In the genomic region with DNA sequence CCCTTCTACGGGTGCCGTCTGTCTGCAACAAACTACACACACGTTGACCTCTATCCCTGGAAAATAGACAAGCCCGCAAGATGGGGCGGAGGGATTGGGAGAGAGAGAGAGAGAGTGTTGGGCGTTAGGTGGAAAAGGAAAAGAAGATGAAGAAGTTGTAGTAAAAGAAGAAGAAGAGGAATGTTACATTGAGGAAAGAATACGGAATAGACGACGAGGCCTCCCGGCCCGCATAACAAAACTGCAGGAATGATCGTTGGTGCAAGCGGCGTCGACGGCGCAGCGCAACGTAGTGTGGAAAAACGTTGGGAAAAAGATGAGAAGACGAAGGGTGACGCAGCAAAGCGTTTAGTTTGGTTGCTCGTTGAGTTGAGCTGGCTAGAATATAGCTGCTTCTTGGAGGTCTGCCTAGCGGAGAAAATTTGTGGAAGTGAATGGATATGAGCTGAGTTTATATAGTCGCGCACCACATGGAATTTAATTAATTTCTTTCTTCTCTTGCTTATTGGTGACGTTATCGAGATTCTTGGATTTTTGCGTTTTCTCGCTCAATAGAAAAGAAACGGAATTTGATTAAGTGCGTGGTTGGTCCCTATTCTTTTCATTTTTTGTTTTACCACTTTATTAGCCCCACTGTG, we compare ENCODE assay signal across 3 worm cellular contexts.
A peak's percentile ranks its signal among the peaks of the same experiment; 100 is the strongest.
TF ChIP-seq lines count a peak whose summit lies in the region.

No protein-coding gene starts in this region.

TF ChIP-seq in whole organism, L1 larva, 84 proteins besides CTCF, POLR2A, EP300 and RAD21 (continued from another document and continues in another):
- TF ChIP-seq lsy-2 (tag; optimal IDR thresholded peaks at IDR 0.05; lab: Kevin White, UChicago) (peak; percentile 49 to 63), ceh-63 (GFP tag; optimal IDR thresholded peaks at IDR 0.05; lab: Kevin White, UChicago) (no peak), mef-2 (tag; optimal IDR thresholded peaks at IDR 0.05; lab: Kevin White, UChicago) (peak; percentile 14), C04F5.9 (tag; optimal IDR thresholded peaks at IDR 0.05; lab: Kevin White, UChicago) (no peak), hpl-2 (GFP tag; optimal IDR thresholded peaks at IDR 0.05; lab: Kevin White, UChicago) (no peak), blmp-1 (tag; optimal IDR thresholded peaks at IDR 0.05; lab: Kevin White, UChicago) (peak; percentile 57), nhr-47 (tag; optimal IDR thresholded peaks at IDR 0.05; lab: Kevin White, UChicago) (peak; percentile 75), unc-98 (GFP tag; IDR thresholded peaks at IDR 0.05; lab: Robert Waterston, UW) (no peak), Y116A8C.19 (tag; optimal IDR thresholded peaks at IDR 0.05; lab: Kevin White, UChicago; ENCODE audit: borderline replicate concordance) (no peak), nhr-90 (tag; optimal IDR thresholded peaks at IDR 0.05; lab: Kevin White, UChicago; ENCODE audit: poor library complexity) (peak; percentile 39), unc-86 (tag; optimal IDR thresholded peaks at IDR 0.05; lab: Kevin White, UChicago) (peak; percentile 80), lin-39 (tag; optimal IDR thresholded peaks at IDR 0.05; lab: Kevin White, UChicago) (no peak), lir-3 (tag; optimal IDR thresholded peaks at IDR 0.05; lab: Kevin White, UChicago; ENCODE audit: poor library complexity) (peak; percentile 60), F16B12.6 (tag; optimal IDR thresholded peaks at IDR 0.05; lab: Kevin White, UChicago) (no peak), fkh-8 (tag; optimal IDR thresholded peaks at IDR 0.05; lab: Kevin White, UChicago) (peak; percentile 80), unc-130 (tag; optimal IDR thresholded peaks at IDR 0.05; lab: Kevin White, UChicago) (peak; percentile 71), mep-1 (tag; optimal IDR thresholded peaks at IDR 0.05; lab: Kevin White, UChicago) (peak; percentile 48), sup-37 (GFP tag; optimal IDR thresholded peaks at IDR 0.05; lab: Kevin White, UChicago) (no peak), elt-3 (tag; optimal IDR thresholded peaks at IDR 0.05; lab: Kevin White, UChicago) (peak in 3 of 6 experiments; percentile 3 to 46 (median 42)), efl-3 (GFP tag; optimal IDR thresholded peaks at IDR 0.05; lab: Kevin White, UChicago) (no peak), aha-1 (tag; optimal IDR thresholded peaks at IDR 0.05; lab: Kevin White, UChicago) (no peak), sptf-1 (tag; optimal IDR thresholded peaks at IDR 0.05; lab: Kevin White, UChicago) (no peak), isw-1 (GFP tag; IDR thresholded peaks at IDR 0.05; lab: Robert Waterston, UW) (no peak), ceh-82 (tag; optimal IDR thresholded peaks at IDR 0.05; lab: Kevin White, UChicago) (peak; percentile 23 to 71 (median 57)), mab-9 (GFP tag; IDR thresholded peaks at IDR 0.05; lab: Robert Waterston, UW) (0 out of 2 replicates have a peak, but pooled peaks have one; percentile 6), C16A3.4 (tag; optimal IDR thresholded peaks at IDR 0.05; lab: Kevin White, UChicago) (peak; percentile 51), swsn-7 (tag; optimal IDR thresholded peaks at IDR 0.05; lab: Kevin White, UChicago) (peak; percentile 74), alr-1 (tag; optimal IDR thresholded peaks at IDR 0.05; lab: Kevin White, UChicago; ENCODE audit: borderline replicate concordance) (no peak), sox-4 (tag; optimal IDR thresholded peaks at IDR 0.05; lab: Kevin White, UChicago) (no peak), zag-1 (tag; optimal IDR thresholded peaks at IDR 0.05; lab: Kevin White, UChicago) (peak; percentile 43), C34B4.2 (tag; optimal IDR thresholded peaks at IDR 0.05; lab: Kevin White, UChicago) (no peak), nhr-76 (tag; optimal IDR thresholded peaks at IDR 0.05; lab: Kevin White, UChicago) (no peak), unc-62 (GFP tag; optimal IDR thresholded peaks at IDR 0.05; lab: Kevin White, UChicago) (no peak), skn-1 (tag; optimal IDR thresholded peaks at IDR 0.05; lab: Kevin White, UChicago) (peak; percentile 20), nhr-71 (tag; optimal IDR thresholded peaks at IDR 0.05; lab: Kevin White, UChicago) (peak; percentile 90), lin-13 (GFP tag; optimal IDR thresholded peaks at IDR 0.05; lab: Kevin White, UChicago) (no peak), rnt-1 (tag; optimal IDR thresholded peaks at IDR 0.05; lab: Kevin White, UChicago) (peak; percentile 72), pqm-1 (tag; optimal IDR thresholded peaks at IDR 0.05; lab: Kevin White, UChicago) (no peak), nhr-237 (tag; optimal IDR thresholded peaks at IDR 0.05; lab: Kevin White, UChicago) (no peak), hlh-4 (tag; optimal IDR thresholded peaks at IDR 0.05; lab: Kevin White, UChicago) (no peak), hlh-17 (GFP tag; optimal IDR thresholded peaks at IDR 0.05; lab: Kevin White, UChicago; ENCODE audit: borderline replicate concordance) (no peak)

TF ChIP-seq in whole organism, L3 larva, 47 proteins besides CTCF, POLR2A, EP300 and RAD21 (continued from another document):
- TF ChIP-seq nhr-12 (tag; optimal IDR thresholded peaks at IDR 0.05; lab: Kevin White, UChicago) (no peak), nhr-76 (tag; optimal IDR thresholded peaks at IDR 0.05; lab: Kevin White, UChicago) (no peak), unc-62 (GFP tag; optimal IDR thresholded peaks at IDR 0.05; lab: Kevin White, UChicago) (peak; percentile 23), elt-1 (tag; optimal IDR thresholded peaks at IDR 0.05; lab: Kevin White, UChicago) (no peak), skn-1 (tag; optimal IDR thresholded peaks at IDR 0.05; lab: Kevin White, UChicago) (no peak), nhr-237 (tag; optimal IDR thresholded peaks at IDR 0.05; lab: Kevin White, UChicago) (no peak), snpc-4 (tag; optimal IDR thresholded peaks at IDR 0.05; lab: Kevin White, UChicago) (peak; percentile 8), jun-1 (tag; optimal IDR thresholded peaks at IDR 0.05; lab: Kevin White, UChicago) (no peak), ceh-28 (tag; optimal IDR thresholded peaks at IDR 0.05; lab: Kevin White, UChicago) (no peak), tbx-2 (tag; optimal IDR thresholded peaks at IDR 0.05; lab: Kevin White, UChicago) (peak; percentile 45), ztf-11 (tag; optimal IDR thresholded peaks at IDR 0.05; lab: Kevin White, UChicago) (no peak), egl-27 (tag; optimal IDR thresholded peaks at IDR 0.05; lab: Kevin White, UChicago) (no peak), unc-39 (tag; optimal IDR thresholded peaks at IDR 0.05; lab: Kevin White, UChicago) (no peak), nhr-43 (tag; optimal IDR thresholded peaks at IDR 0.05; lab: Kevin White, UChicago; ENCODE audit: poor library complexity, severe bottlenecking) (peak; percentile 50), zag-1 (tag; optimal IDR thresholded peaks at IDR 0.05; lab: Kevin White, UChicago) (no peak), sea-2 (GFP tag; optimal IDR thresholded peaks at IDR 0.05; lab: Kevin White, UChicago) (no peak), nfya-1 (tag; optimal IDR thresholded peaks at IDR 0.05; lab: Kevin White, UChicago; ENCODE audit: insufficient read depth) (peak; percentile 66), pqm-1 (tag; optimal IDR thresholded peaks at IDR 0.05; lab: Kevin White, UChicago) (no peak), mdl-1 (tag; optimal IDR thresholded peaks at IDR 0.05; lab: Kevin White, UChicago) (no peak), ceh-9 (tag; optimal IDR thresholded peaks at IDR 0.05; lab: Kevin White, UChicago) (no peak), elt-2 (tag; optimal IDR thresholded peaks at IDR 0.05; lab: Kevin White, UChicago) (no peak), ceh-16 (tag; optimal IDR thresholded peaks at IDR 0.05; lab: Kevin White, UChicago) (no peak), fkh-2 (tag; optimal IDR thresholded peaks at IDR 0.05; lab: Kevin White, UChicago) (no peak)

TF ChIP-seq in whole organism, young adult, 124 proteins besides CTCF, POLR2A, EP300 and RAD21 (continued from another document):
- TF ChIP-seq mxl-1 (tag; optimal IDR thresholded peaks at IDR 0.05; lab: Kevin White, UChicago), result no peak
- 0 out of 2 replicates have a peak, but pooled peaks have one; percentile 19 for TF ChIP-seq K11D2.4 (GFP tag; IDR thresholded peaks at IDR 0.05; lab: Robert Waterston, UW)
- no peak for TF ChIP-seq T07F8.4 (tag; optimal IDR thresholded peaks at IDR 0.05; lab: Kevin White, UChicago)
- TF ChIP-seq ztf-18 (tag; optimal IDR thresholded peaks at IDR 0.05; lab: Kevin White, UChicago), result no peak
- TF ChIP-seq ceh-58 (GFP tag; IDR thresholded peaks at IDR 0.05; lab: Robert Waterston, UW), result no peak
- TF ChIP-seq ccch-3 (GFP tag; optimal IDR thresholded peaks at IDR 0.05; lab: Kevin White, UChicago), result no peak
- TF ChIP-seq ceh-40 (GFP tag; IDR thresholded peaks at IDR 0.05; lab: Robert Waterston, UW), result no peak
- TF ChIP-seq Y56A3A.18 (GFP tag; IDR thresholded peaks at IDR 0.05; lab: Robert Waterston, UW), result no peak
- TF ChIP-seq mes-4 (tag; optimal IDR thresholded peaks at IDR 0.05; lab: Kevin White, UChicago), result no peak
- no peak for TF ChIP-seq hsf-1 (GFP tag; IDR thresholded peaks at IDR 0.05; lab: Robert Waterston, UW)
- no peak for TF ChIP-seq attf-5 (GFP tag; optimal IDR thresholded peaks at IDR 0.05; lab: Kevin White, UChicago)
- peak; percentile 25; the same call in 1 of the 2 replicates for TF ChIP-seq dox-1 (GFP tag; IDR thresholded peaks at IDR 0.05; lab: Robert Waterston, UW)
- TF ChIP-seq nhr-27 (tag; optimal IDR thresholded peaks at IDR 0.05; lab: Kevin White, UChicago), result no peak
- TF ChIP-seq gei-17 (GFP tag; optimal IDR thresholded peaks at IDR 0.05; lab: Kevin White, UChicago), result no peak
- no peak for TF ChIP-seq F39B2.1 (GFP tag; IDR thresholded peaks at IDR 0.05; lab: Robert Waterston, UW)
- TF ChIP-seq sdz-38 (tag; optimal IDR thresholded peaks at IDR 0.05; lab: Kevin White, UChicago), result no peak
- no peak for TF ChIP-seq sea-2 (GFP tag; IDR thresholded peaks at IDR 0.05; lab: Robert Waterston, UW)
- no peak for TF ChIP-seq hrde-1 (tag; optimal IDR thresholded peaks at IDR 0.05; lab: Kevin White, UChicago; ENCODE audit: borderline replicate concordance)
- peak; percentile 30 for TF ChIP-seq mcd-1 (GFP tag; IDR thresholded peaks at IDR 0.05; lab: Robert Waterston, UW)
- no peak for TF ChIP-seq hmg-20 (GFP tag; IDR thresholded peaks at IDR 0.05; lab: Robert Waterston, UW)
- TF ChIP-seq ceh-79 (tag; optimal IDR thresholded peaks at IDR 0.05; lab: Kevin White, UChicago), result no peak
- no peak for TF ChIP-seq snpc-3.4 (tag; optimal IDR thresholded peaks at IDR 0.05; lab: Kevin White, UChicago)
- TF ChIP-seq D2030.7 (GFP tag; IDR thresholded peaks at IDR 0.05; lab: Robert Waterston, UW), result no peak
- TF ChIP-seq efl-1 (GFP tag; optimal IDR thresholded peaks at IDR 0.05; lab: Kevin White, UChicago), result no peak
